Fruit fly (Drosophila melanogaster): Measurements from ENCODE around the gene CG15772.

CG15772 gene

dm6 chrX:5745840-5746815 is 5.9 kb upstream of the CG15772 start (continued):
- TF ChIP-seq CG10669 (GFP tag; optimal IDR thresholded peaks at IDR 0.05) (peak; percentile 69), Sox14 (GFP tag; optimal IDR thresholded peaks at IDR 0.05) (peak; percentile 81), vri (GFP tag; optimal IDR thresholded peaks at IDR 0.05) (peak; percentile 67), topi (GFP tag; optimal IDR thresholded peaks at IDR 0.05) (peak; percentile 74), svp (GFP tag) (peak; percentile 76), Blimp-1 (GFP tag; optimal IDR thresholded peaks at IDR 0.05) (peak; percentile 48), Eip75B (GFP tag; optimal IDR thresholded peaks at IDR 0.05) (peak; percentile 61), CG8119 (GFP tag; IDR thresholded peaks at IDR 0.05) (peak; percentile 76), achi (GFP tag; optimal IDR thresholded peaks at IDR 0.05) (peak; percentile 70), CG6808 (GFP tag; optimal IDR thresholded peaks at IDR 0.05) (peak; percentile 61), cyc (GFP tag; optimal IDR thresholded peaks at IDR 0.05) (peak; percentile 58)

dm6 chrX:5746864-5747861 is 4.9 kb upstream of the CG15772 start, which contains the start of the genes IntS6 and Rtel1:
IntS6 (minus strand) TSS chrX:5747254.
Rtel1 (plus strand) TSS chrX:5747747.
- peak; percentile 93 for TF ChIP-seq topi (GFP tag; optimal IDR thresholded peaks at IDR 0.05)
- TF ChIP-seq CG1621 (tag; optimal IDR thresholded peaks at IDR 0.05), result peak; percentile 89
- TF ChIP-seq ss (GFP tag; optimal IDR thresholded peaks at IDR 0.05), result peak; percentile 78 to 88
- TF ChIP-seq cyc (GFP tag; optimal IDR thresholded peaks at IDR 0.05), result peak; percentile 94
- TF ChIP-seq CG8119 (GFP tag; IDR thresholded peaks at IDR 0.05), result peak; percentile 87
- peak; percentile 26 for TF ChIP-seq Hr38 (GFP tag; optimal IDR thresholded peaks at IDR 0.05)
- TF ChIP-seq Eip93F (GFP tag; optimal IDR thresholded peaks at IDR 0.05), result peak; percentile 61
- TF ChIP-seq net (GFP tag; optimal IDR thresholded peaks at IDR 0.05), result peak; percentile 82
- TF ChIP-seq dac (GFP tag; optimal IDR thresholded peaks at IDR 0.05), result peak; percentile 79
- TF ChIP-seq CG6854 (GFP tag; optimal IDR thresholded peaks at IDR 0.05), result peak; percentile 64
- peak; percentile 87 for TF ChIP-seq CG10669 (GFP tag; optimal IDR thresholded peaks at IDR 0.05)
- TF ChIP-seq Sox14 (GFP tag; optimal IDR thresholded peaks at IDR 0.05), result peak; percentile 94
- peak; percentile 97 for TF ChIP-seq Hr39 (GFP tag; optimal IDR thresholded peaks at IDR 0.05)
- TF ChIP-seq acj6 (GFP tag; optimal IDR thresholded peaks at IDR 0.05), result peak; percentile 90
- peak; percentile 77 for TF ChIP-seq vri (GFP tag; optimal IDR thresholded peaks at IDR 0.05)
- peak; percentile 87 for TF ChIP-seq CG8319 (GFP tag; optimal IDR thresholded peaks at IDR 0.05)
- TF ChIP-seq fkh (GFP tag; optimal IDR thresholded peaks at IDR 0.05), result peak; percentile 84
- TF ChIP-seq Blimp-1 (GFP tag; optimal IDR thresholded peaks at IDR 0.05), result peak; percentile 73
- peak; percentile 89 for TF ChIP-seq CG8632 (GFP tag; optimal IDR thresholded peaks at IDR 0.05)
- TF ChIP-seq pdm3 (GFP tag; optimal IDR thresholded peaks at IDR 0.05), result peak; percentile 94
- peak; percentile 95 for TF ChIP-seq lz (GFP tag; optimal IDR thresholded peaks at IDR 0.05)
- TF ChIP-seq CG11762 (GFP tag; optimal IDR thresholded peaks at IDR 0.05; ENCODE audit: insufficient read depth), result peak; percentile 87
- TF ChIP-seq dsx (GFP tag; optimal IDR thresholded peaks at IDR 0.05; ENCODE audit: poor library complexity, severe bottlenecking), result peak; percentile 80
- peak; percentile 87 for TF ChIP-seq CG34406 (GFP tag; optimal IDR thresholded peaks at IDR 0.05)
- TF ChIP-seq CG7368 (GFP tag; optimal IDR thresholded peaks at IDR 0.05), result peak; percentile 82
- TF ChIP-seq CG6163 (GFP tag; IDR thresholded peaks at IDR 0.05), result peak; percentile 91
- peak; percentile 78 for TF ChIP-seq CG16779 (tag; optimal IDR thresholded peaks at IDR 0.05)
- peak; percentile 94 for TF ChIP-seq Hr4 (GFP tag; optimal IDR thresholded peaks at IDR 0.05)
- TF ChIP-seq CG32006 (GFP tag; optimal IDR thresholded peaks at IDR 0.05), result peak; percentile 90
- peak; percentile 90 for TF ChIP-seq Sox15 (GFP tag; optimal IDR thresholded peaks at IDR 0.05)
- TF ChIP-seq CG6808 (GFP tag; optimal IDR thresholded peaks at IDR 0.05), result peak; percentile 80
- TF ChIP-seq fd59A (GFP tag; optimal IDR thresholded peaks at IDR 0.05), result peak; percentile 83
- peak; percentile 88 for TF ChIP-seq CG3032 (tag; optimal IDR thresholded peaks at IDR 0.05)
- TF ChIP-seq CG6276 (GFP tag; optimal IDR thresholded peaks at IDR 0.05), result peak; percentile 84
- TF ChIP-seq CG15336 (GFP tag; IDR thresholded peaks at IDR 0.05), result peak; percentile 91
- peak; percentile 74 for TF ChIP-seq spab (GFP tag; optimal IDR thresholded peaks at IDR 0.05)
- peak; percentile 74 to 81 for TF ChIP-seq salr (GFP tag; optimal IDR thresholded peaks at IDR 0.05)
- TF ChIP-seq CG11902 (GFP tag; optimal IDR thresholded peaks at IDR 0.05), result peak; percentile 89
- peak; percentile 88 for TF ChIP-seq CG3919 (GFP tag; optimal IDR thresholded peaks at IDR 0.05)
